Worm (Caenorhabditis elegans) whole organism, L4 larva: Measurements from ENCODE around the gene hecw-1.

Source experiments
- F44E2.7 ChIP-seq: fragments of 200-800 bp; sonication (Bioruptor generic); IDR thresholded peaks from 2 replicates; pipeline ENCODE4 v2.1.2; 2022; ENCODE audit warnings: missing genetic modification characterization, missing compliant biosample characterization
- F49E8.2 ChIP-seq: sonication (generic microtip); optimal IDR thresholded peaks from 2 replicates; lab custom pipeline; 2016; ENCODE audit warnings: missing compliant biosample characterization, mild to moderate bottlenecking, missing genetic modification characterization, borderline replicate concordance
- T20F7.1 ChIP-seq: fragments of 200-800 bp; sonication (Bioruptor generic); optimal IDR thresholded peaks from 2 replicates; lab custom pipeline; 2018; ENCODE audit warnings: mild to moderate bottlenecking, missing genetic modification characterization, missing compliant biosample characterization
- Y105C5A.15 ChIP-seq: fragments of 200-800 bp; sonication (Bioruptor generic); IDR thresholded peaks from 2 replicates; pipeline ENCODE4 v1.3.6; 2022; ENCODE audit warnings: missing genetic modification characterization, missing compliant biosample characterization
- ZK337.2 ChIP-seq: fragments of 200-800 bp; sonication (Bioruptor generic); IDR thresholded peaks from 2 replicates; pipeline ENCODE4 v1.3.6; 2022; ENCODE audit warnings: missing genetic modification reagents, missing genetic modification characterization, missing compliant biosample characterization
- ZK546.5 ChIP-seq, 2 experiments: sonication (generic microtip); optimal IDR thresholded peaks; 2 replicates each; lab custom pipeline; 2017; ENCODE audit warnings: missing biosample characterization in 2 of 2, missing genetic modification characterization in 2 of 2
- aha-1 ChIP-seq: fragments of 150-350 bp; peaks from one replicate; lab custom pipeline; 2014; ENCODE audit warnings: missing biosample characterization, missing genetic modification characterization
- arid-1 ChIP-seq: fragments of 200-800 bp; sonication (Bioruptor generic); conservative IDR thresholded peaks from 2 replicates; pipeline ENCODE4 v1.3.6; 2022; ENCODE audit warnings: missing genetic modification reagents, missing genetic modification characterization, missing compliant biosample characterization
- ceh-28 ChIP-seq: fragments of 150-350 bp; optimal IDR thresholded peaks from 2 replicates; lab custom pipeline; 2014; ENCODE audit warnings: missing biosample characterization, missing genetic modification reagents, missing genetic modification characterization
- cey-2 ChIP-seq: sonication (generic microtip); optimal IDR thresholded peaks from 3 replicates; lab custom pipeline; 2017; ENCODE audit warnings: missing genetic modification characterization, mild to moderate bottlenecking, missing compliant biosample characterization, antibody characterized with exemption, borderline replicate concordance; ENCODE audit not compliant: insufficient read depth
- daf-12 ChIP-seq: fragments of 150-350 bp; optimal IDR thresholded peaks from 2 replicates; lab custom pipeline; 2014; ENCODE audit warnings: missing biosample characterization, missing genetic modification reagents, missing genetic modification characterization
- fos-1 ChIP-seq: fragments of 150-350 bp; optimal IDR thresholded peaks from 2 replicates; lab custom pipeline; 2014; ENCODE audit warnings: missing biosample characterization, missing genetic modification characterization
- gei-8 ChIP-seq: fragments of 200-800 bp; sonication (Bioruptor generic); optimal IDR thresholded peaks from 2 replicates; lab custom pipeline; 2018; ENCODE audit warnings: mild to moderate bottlenecking, missing genetic modification characterization, missing compliant biosample characterization
- hmg-1.1 ChIP-seq: fragments of 200-800 bp; sonication (Bioruptor generic); IDR thresholded peaks from 2 replicates; pipeline ENCODE4 v1.3.6; 2022; ENCODE audit warnings: missing genetic modification reagents, missing genetic modification characterization, missing compliant biosample characterization
- lin-1 ChIP-seq: fragments of 200-800 bp; sonication (Bioruptor generic); IDR thresholded peaks from 2 replicates; pipeline ENCODE4 v1.3.6; 2022; ENCODE audit warnings: missing genetic modification reagents, missing genetic modification characterization, missing compliant biosample characterization
- lin-38 ChIP-seq: fragments of 200-800 bp; sonication (Bioruptor generic); IDR thresholded peaks from 2 replicates; pipeline ENCODE4 v1.3.6; 2022; ENCODE audit warnings: missing genetic modification reagents, missing genetic modification characterization, missing compliant biosample characterization
- lsy-2 ChIP-seq, 2 experiments: fragments of 150-350 bp in 1 of 2; sonication (generic microtip) in 1 of 2; optimal IDR thresholded peaks; 2 replicates each; lab custom pipeline; 2014 to 2017; ENCODE audit warnings: missing biosample characterization in 2 of 2, missing genetic modification characterization in 2 of 2
- madf-9 ChIP-seq: fragments of 200-800 bp; sonication (Bioruptor generic); conservative IDR thresholded peaks from 2 replicates; pipeline ENCODE4 v1.3.6; 2022; ENCODE audit warnings: missing genetic modification reagents, missing genetic modification characterization, missing compliant biosample characterization
- mxl-3 ChIP-seq: fragments of 200-800 bp; sonication (Bioruptor generic); optimal IDR thresholded peaks from 2 replicates; lab custom pipeline; 2018; ENCODE audit warnings: mild to moderate bottlenecking, missing genetic modification characterization, missing compliant biosample characterization
- nhr-102 ChIP-seq: sonication (generic microtip); optimal IDR thresholded peaks from 2 replicates; lab custom pipeline; 2016; ENCODE audit warnings: mild to moderate bottlenecking, missing genetic modification characterization, moderate library complexity, missing compliant biosample characterization
- nhr-111 ChIP-seq: fragments of 200-800 bp; sonication (Bioruptor generic); optimal IDR thresholded peaks from 2 replicates; lab custom pipeline; 2018; ENCODE audit warnings: mild to moderate bottlenecking, missing genetic modification characterization, missing compliant biosample characterization
- nhr-25 ChIP-seq: sonication (generic microtip); optimal IDR thresholded peaks from 2 replicates; lab custom pipeline; 2017; ENCODE audit warnings: missing genetic modification characterization, mild to moderate bottlenecking, missing compliant biosample characterization, antibody characterized with exemption, moderate library complexity, borderline replicate concordance; ENCODE audit not compliant: insufficient read depth
- nhr-41 ChIP-seq: fragments of 200-800 bp; sonication (Bioruptor generic); IDR thresholded peaks from 2 replicates; pipeline ENCODE4 v1.3.6; 2022; ENCODE audit warnings: missing genetic modification reagents, missing genetic modification characterization, missing compliant biosample characterization
- nhr-48 ChIP-seq: sonication (generic microtip); optimal IDR thresholded peaks from 2 replicates; lab custom pipeline; 2016; ENCODE audit warnings: mild to moderate bottlenecking, missing genetic modification characterization, missing compliant biosample characterization
- nhr-77 ChIP-seq: fragments of 150-350 bp; optimal IDR thresholded peaks from 2 replicates; lab custom pipeline; 2014; ENCODE audit warnings: missing biosample characterization, missing genetic modification characterization
- php-3 ChIP-seq: fragments of 200-800 bp; sonication (Bioruptor generic); IDR thresholded peaks from 2 replicates; pipeline ENCODE4 v1.3.6; 2022; ENCODE audit warnings: missing genetic modification reagents, missing genetic modification characterization, missing compliant biosample characterization
- saeg-2 ChIP-seq: fragments of 200-800 bp; sonication (Bioruptor generic); IDR thresholded peaks from 2 replicates; pipeline ENCODE4 v1.3.6; 2022; ENCODE audit warnings: missing genetic modification reagents, missing genetic modification characterization, missing compliant biosample characterization
- snpc-1.2 ChIP-seq: fragments of 200-800 bp; sonication (Bioruptor generic); IDR thresholded peaks from 2 replicates; pipeline ENCODE4 v1.3.6; 2022; ENCODE audit warnings: missing genetic modification reagents, missing genetic modification characterization, missing compliant biosample characterization
- snpc-4 ChIP-seq: fragments of 150-350 bp; optimal IDR thresholded peaks from 2 replicates; lab custom pipeline; 2014; ENCODE audit warnings: missing biosample characterization, missing genetic modification characterization
- spr-3 ChIP-seq: fragments of 200-800 bp; sonication (Bioruptor generic); optimal IDR thresholded peaks from 2 replicates; lab custom pipeline; 2018; ENCODE audit warnings: mild to moderate bottlenecking, missing genetic modification characterization, missing compliant biosample characterization
- tra-1 ChIP-seq: fragments of 200-800 bp; sonication (Bioruptor generic); IDR thresholded peaks from 2 replicates; pipeline ENCODE4 v1.3.6; 2022; ENCODE audit warnings: missing genetic modification reagents, missing genetic modification characterization, missing compliant biosample characterization
- unc-130 ChIP-seq: sonication (generic microtip); optimal IDR thresholded peaks from 2 replicates; lab custom pipeline; 2016; ENCODE audit warnings: missing genetic modification reagents, missing genetic modification characterization, missing compliant biosample characterization
- unc-39 ChIP-seq: sonication (generic microtip); optimal IDR thresholded peaks from 2 replicates; lab custom pipeline; 2017; ENCODE audit warnings: missing biosample characterization, missing genetic modification characterization
- unc-62 ChIP-seq, 3 experiments: fragments of 150-350 bp in 1 of 3; sonication (generic microtip); optimal IDR thresholded peaks in 2 of 3; peaks in 1 of 3; 1 replicate in 1 of 3; 2 replicates in 2 of 3; lab custom pipeline; 2014 to 2017; ENCODE audit warnings: missing biosample characterization in 3 of 3, missing genetic modification characterization in 3 of 3, missing genetic modification reagents in 3 of 3, missing genotype in 1 of 3
- zfp-2 ChIP-seq: sonication (generic microtip); optimal IDR thresholded peaks from 2 replicates; lab custom pipeline; 2016; ENCODE audit warnings: mild to moderate bottlenecking, missing genetic modification characterization, missing compliant biosample characterization
- zip-11 ChIP-seq: fragments of 200-800 bp; sonication (Bioruptor generic); IDR thresholded peaks from 2 replicates; pipeline ENCODE4 v1.3.6; 2022; ENCODE audit warnings: missing genetic modification characterization, missing compliant biosample characterization
- ztf-7 ChIP-seq: fragments of 150-350 bp; optimal IDR thresholded peaks from 2 replicates; lab custom pipeline; 2014; ENCODE audit warnings: missing biosample characterization, missing genetic modification characterization

hecw-1 gene

DNA sequence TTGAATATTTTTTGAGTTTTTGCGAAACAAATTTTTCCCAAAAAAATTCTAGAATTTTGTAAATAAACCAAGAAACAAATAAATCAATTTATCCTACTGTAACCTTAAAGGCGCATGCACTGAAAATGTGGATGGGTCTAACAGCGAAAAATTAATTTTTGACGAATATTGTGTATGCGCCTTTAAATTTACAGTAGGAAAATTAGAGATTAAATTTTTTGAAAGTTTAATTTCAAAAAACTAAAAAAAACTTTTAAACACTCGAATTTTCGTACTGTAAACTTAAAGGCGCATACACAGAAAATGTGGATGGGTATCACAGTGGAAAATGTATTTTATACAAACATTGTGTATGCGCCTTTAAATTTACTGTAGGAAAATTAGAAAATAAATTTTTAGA, 374 bp upstream of the hecw-1 start:
- TF ChIP-seq T20F7.1 (GFP tag; lab: Kevin White, UChicago), result no peak
- peak; percentile 1 for TF ChIP-seq unc-130
- TF ChIP-seq lsy-2 (tag; optimal IDR thresholded peaks at IDR 0.05; lab: Kevin White, UChicago), result peak in 1 of 2 experiments; percentile 11
- TF ChIP-seq mxl-3 (GFP tag; lab: Kevin White, UChicago), result no peak
- no peak for TF ChIP-seq nhr-77
- no peak for TF ChIP-seq nhr-111
- no peak for TF ChIP-seq snpc-1.2 (GFP tag; lab: Robert Waterston, UW)
- no peak for TF ChIP-seq hmg-1.1 (GFP tag; lab: Robert Waterston, UW)
- no peak for TF ChIP-seq lin-1
- no peak for TF ChIP-seq zfp-2
- no peak for TF ChIP-seq gei-8
- TF ChIP-seq nhr-102 (tag; lab: Kevin White, UChicago), result no peak
- TF ChIP-seq ceh-28 (tag; lab: Kevin White, UChicago), result no peak
- 0 out of 2 replicates have a peak, but pooled peaks have one; percentile 30 for TF ChIP-seq arid-1 (GFP tag; lab: Robert Waterston, UW)
- TF ChIP-seq ztf-7 (tag; lab: Kevin White, UChicago), result no peak
- no peak for TF ChIP-seq daf-12 (tag; lab: Kevin White, UChicago)
- TF ChIP-seq spr-3 (GFP tag; lab: Kevin White, UChicago), result no peak
- no peak for TF ChIP-seq php-3 (GFP tag; lab: Robert Waterston, UW)
- no peak for TF ChIP-seq ZK546.5 (tag; optimal IDR thresholded peaks at IDR 0.05; lab: Kevin White, UChicago)
- no peak for TF ChIP-seq snpc-4 (tag; lab: Kevin White, UChicago)
- TF ChIP-seq lin-38 (GFP tag; lab: Robert Waterston, UW), result peak; percentile 61
- no peak for TF ChIP-seq zip-11
- no peak for TF ChIP-seq nhr-48 (tag; lab: Kevin White, UChicago)
- no peak for TF ChIP-seq Y105C5A.15 (GFP tag; lab: Robert Waterston, UW)
- TF ChIP-seq nhr-41, result no peak
- no peak for TF ChIP-seq F44E2.7 (GFP tag; lab: Robert Waterston, UW)
- TF ChIP-seq fos-1 (tag; lab: Kevin White, UChicago), result no peak
- no peak for TF ChIP-seq ZK337.2
- TF ChIP-seq tra-1 (GFP tag; lab: Robert Waterston, UW), result no peak
- TF ChIP-seq F49E8.2 (tag; lab: Kevin White, UChicago), result peak; percentile 85
- no peak for TF ChIP-seq nhr-25

DNA sequence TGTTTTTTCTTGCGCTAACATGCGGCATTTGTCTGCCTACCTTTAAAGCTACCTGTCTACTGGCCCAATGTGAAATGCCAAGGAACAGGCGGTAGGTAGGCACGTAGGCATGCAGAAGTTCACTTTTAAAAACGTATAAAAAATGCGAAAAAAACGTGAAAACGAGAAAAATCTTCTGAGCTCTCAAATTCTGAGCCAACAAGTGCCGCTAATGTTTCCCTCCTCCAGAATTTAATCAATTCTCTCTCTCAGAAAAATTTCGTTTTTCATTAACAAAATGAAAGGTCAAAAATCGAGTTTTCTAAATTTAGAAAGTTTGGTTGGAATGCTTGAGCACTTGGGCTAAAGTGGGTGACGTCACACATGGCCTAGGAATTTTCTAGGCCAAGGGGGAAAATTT, 7.3 kb downstream of the hecw-1 start:
- TF ChIP-seq aha-1 (tag; lab: Kevin White, UChicago) (peak; percentile 80), madf-9 (GFP tag; lab: Robert Waterston, UW) (no peak), unc-62 (GFP tag; optimal IDR thresholded peaks at IDR 0.05 in 1 of 2; lab: Kevin White, UChicago) (peak in 1 of 2 experiments; percentile 85), unc-62 (tag; optimal IDR thresholded peaks at IDR 0.05; lab: Kevin White, UChicago) (no peak)

DNA sequence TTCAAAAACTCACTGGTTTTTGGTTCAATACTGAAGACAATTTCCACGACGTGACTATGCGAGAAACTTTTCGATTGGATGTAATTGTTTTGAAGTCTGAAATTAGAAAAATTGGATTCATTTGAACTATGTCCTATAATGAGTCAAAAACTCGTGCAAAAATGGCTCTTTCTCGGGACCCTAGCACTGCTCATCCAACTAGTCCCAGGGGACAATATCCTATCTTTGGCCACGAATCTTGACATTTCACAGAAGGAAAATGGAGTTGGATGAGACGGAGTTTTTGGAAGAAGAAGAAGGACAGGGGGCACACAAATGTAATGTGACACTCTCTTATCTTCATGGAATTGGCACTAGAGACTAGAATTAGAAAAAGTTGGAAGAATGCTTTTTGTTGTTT, 7.9 kb downstream of the hecw-1 start:
- TF ChIP-seq saeg-2 (GFP tag; lab: Robert Waterston, UW), result no peak
- TF ChIP-seq aha-1 (tag; lab: Kevin White, UChicago), result no peak
- TF ChIP-seq nhr-25, result no peak
- peak in 1 of 2 experiments; percentile 97 for TF ChIP-seq unc-62 (GFP tag; optimal IDR thresholded peaks at IDR 0.05 in 1 of 2; lab: Kevin White, UChicago)
- TF ChIP-seq unc-62 (tag; optimal IDR thresholded peaks at IDR 0.05; lab: Kevin White, UChicago), result no peak
- TF ChIP-seq cey-2 (tag; lab: Kevin White, UChicago), result no peak
- no peak for TF ChIP-seq unc-39 (tag; lab: Kevin White, UChicago)
